Worm (Caenorhabditis elegans) whole organism, early embryonic: ENCODE results near the gene tsp-12.

Source experiments
- B0310.2 ChIP-seq: sonication (generic microtip); optimal IDR thresholded peaks from 2 replicates; lab custom pipeline; 2016; ENCODE audit warnings: mild to moderate bottlenecking, missing genetic modification characterization, missing compliant biosample characterization
- F13C5.2 ChIP-seq: sonication (generic microtip); optimal IDR thresholded peaks from 2 replicates; lab custom pipeline; 2017; ENCODE audit warnings: mild to moderate bottlenecking, missing genetic modification characterization, inconsistent platforms, missing compliant biosample characterization
- ets-7 ChIP-seq: sonication (generic microtip); optimal IDR thresholded peaks from 2 replicates; lab custom pipeline; 2016; ENCODE audit warnings: missing genotype, missing genetic modification characterization, missing compliant biosample characterization
- pes-1 ChIP-seq: fragments of 200-800 bp; sonication (Bioruptor generic); IDR thresholded peaks from 2 replicates; pipeline ENCODE4 v1.3.6; 2022; ENCODE audit warnings: missing genetic modification reagents, missing genetic modification characterization, missing compliant biosample characterization
- sea-1 ChIP-seq: fragments of 200-800 bp; sonication (Bioruptor generic); conservative IDR thresholded peaks from 2 replicates; pipeline ENCODE4 v1.3.6; 2022; ENCODE audit warnings: missing genetic modification characterization, missing compliant biosample characterization
- tbx-11 ChIP-seq: fragments of 200-800 bp; sonication (Bioruptor generic); IDR thresholded peaks from 2 replicates; pipeline ENCODE4 v1.3.6; 2022; ENCODE audit warnings: missing genetic modification characterization, missing compliant biosample characterization
- tbx-37 ChIP-seq: fragments of 200-800 bp; sonication (Bioruptor generic); conservative IDR thresholded peaks from 2 replicates; pipeline ENCODE4 v1.3.6; 2022; ENCODE audit warnings: missing genetic modification reagents, missing genetic modification characterization, missing compliant biosample characterization

DNA sequence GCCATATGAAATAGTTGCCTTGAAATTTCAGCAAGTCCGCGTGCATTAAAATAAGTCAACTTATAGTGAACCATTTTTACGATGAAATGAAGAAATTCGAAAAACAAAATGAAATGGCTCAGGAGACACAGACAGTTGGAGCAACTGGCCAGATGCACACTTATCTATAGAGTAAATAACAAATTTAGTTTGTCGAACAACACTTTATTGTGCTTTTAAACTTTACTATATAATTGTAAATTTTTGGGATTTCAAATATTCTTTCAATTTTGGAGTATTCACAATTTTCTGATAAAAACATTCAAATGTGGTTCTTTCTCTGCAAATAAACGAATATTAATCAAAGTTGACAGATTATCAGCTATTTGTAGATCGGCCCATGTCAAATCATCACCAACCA, 10.3 kb downstream of the tsp-12 start, which contains the start of gene gst-3:
- TF ChIP-seq F13C5.2 (tag; lab: Kevin White, UChicago), result no peak
- TF ChIP-seq sea-1, result no peak
- no peak for TF ChIP-seq pes-1
- no peak for TF ChIP-seq tbx-37 (GFP tag; lab: Robert Waterston, UW)
- TF ChIP-seq tbx-11, result no peak
- TF ChIP-seq B0310.2 (tag; lab: Kevin White, UChicago), result no peak
- no peak for TF ChIP-seq ets-7 (tag; lab: Kevin White, UChicago)
